Worm (Caenorhabditis elegans) whole organism, L4 larva: ENCODE measurements around the gene str-221.

Experiments
- D1046.2 ChIP-seq: fragments of 200-800 bp; sonication (Bioruptor generic); IDR thresholded peaks from 2 replicates; pipeline ENCODE4 v1.3.6; 2022; ENCODE audit warnings: missing genetic modification characterization, missing compliant biosample characterization
- ceh-82 ChIP-seq: sonication (generic microtip); optimal IDR thresholded peaks from 2 replicates; lab custom pipeline; 2017; ENCODE audit warnings: missing biosample characterization, missing genetic modification characterization
- cey-2 ChIP-seq: sonication (generic microtip); optimal IDR thresholded peaks from 3 replicates; lab custom pipeline; 2017; ENCODE audit warnings: missing genetic modification characterization, mild to moderate bottlenecking, missing compliant biosample characterization, antibody characterized with exemption, borderline replicate concordance; ENCODE audit not compliant: insufficient read depth
- dpl-1 ChIP-seq: fragments of 150-350 bp; optimal IDR thresholded peaks from 2 replicates; lab custom pipeline; 2014; ENCODE audit warnings: missing biosample characterization, missing genetic modification reagents, missing genetic modification characterization
- nhr-11 ChIP-seq: fragments of 150-350 bp; optimal IDR thresholded peaks from 2 replicates; lab custom pipeline; 2014; ENCODE audit warnings: missing biosample characterization, missing genetic modification characterization
- nhr-76 ChIP-seq: fragments of 150-350 bp; optimal IDR thresholded peaks from 2 replicates; lab custom pipeline; 2014; ENCODE audit warnings: missing biosample characterization, missing genetic modification characterization

- no peak for TF ChIP-seq dpl-1 (GFP tag; lab: Kevin White, UChicago)
- TF ChIP-seq ceh-82: no peak
- no peak for TF ChIP-seq D1046.2
- TF ChIP-seq cey-2 (tag; lab: Kevin White, UChicago): no peak
- TF ChIP-seq nhr-11 (tag; lab: Kevin White, UChicago): no peak
- no peak for TF ChIP-seq nhr-76 (tag; lab: Kevin White, UChicago)
These were observed 32.3 kb upstream of the str-221 start, which contains the start of gene nhr-178 for ce11 chrV:1607790-1608189.
